Fruit fly (Drosophila melanogaster): ENCODE results near the gene CG13857.

Gene CG13857

dm6 chr3R:22421618-22422017 lies 27.7 kb upstream of the CG13857 start (continued):
- TF ChIP-seq CG11085 (GFP tag; IDR thresholded peaks at IDR 0.05) (peak; percentile 69), CG1832 (GFP tag; optimal IDR thresholded peaks at IDR 0.05) (no peak), CG4328 (GFP tag; optimal IDR thresholded peaks at IDR 0.05) (no peak), CG17328 (GFP tag; IDR thresholded peaks at IDR 0.05) (peak; percentile 57; the same call in 1 of the 2 replicates), CG6175 (GFP tag; IDR thresholded peaks at IDR 0.05) (no peak), Camta (GFP tag; optimal IDR thresholded peaks at IDR 0.05) (peak; percentile 69), sd (tag; optimal IDR thresholded peaks at IDR 0.05) (no peak), lmd (GFP tag; IDR thresholded peaks at IDR 0.05) (peak; percentile 84), cas (GFP tag; IDR thresholded peaks at IDR 0.05) (no peak), danr (GFP tag; IDR thresholded peaks at IDR 0.05) (peak; percentile 64; the same call in 1 of the 2 replicates), chn (GFP tag; optimal IDR thresholded peaks at IDR 0.05) (peak; percentile 39), CG18764 (GFP tag; optimal IDR thresholded peaks at IDR 0.05) (no peak), CG4820 (GFP tag; optimal IDR thresholded peaks at IDR 0.05) (peak; percentile 26), esg (GFP tag; conservative IDR thresholded peaks at IDR 0.05) (peak; percentile 67), pb (GFP tag; optimal IDR thresholded peaks at IDR 0.05) (peak; percentile 42), CG4360 (GFP tag; IDR thresholded peaks at IDR 0.05) (0 out of 2 replicates have a peak, but pooled peaks have one; percentile 11), CG7357 (GFP tag; IDR thresholded peaks at IDR 0.05) (0 out of 3 replicates have a peak, but pooled peaks have one; percentile 46), Spps (tag; optimal IDR thresholded peaks at IDR 0.05) (no peak), slou (GFP tag; optimal IDR thresholded peaks at IDR 0.05) (peak; percentile 17), CG17186 (GFP tag; optimal IDR thresholded peaks at IDR 0.05) (no peak), Hmr (GFP tag; optimal IDR thresholded peaks at IDR 0.05) (peak; percentile 56), bbx (GFP tag; IDR thresholded peaks at IDR 0.05; ENCODE audit: partially characterized antibody) (no peak), abd-A (tag; optimal IDR thresholded peaks at IDR 0.05) (no peak), Ptx1 (GFP tag; IDR thresholded peaks at IDR 0.05) (peak; percentile 84), CG4282 (GFP tag; optimal IDR thresholded peaks at IDR 0.05) (no peak), CG6854 (GFP tag; optimal IDR thresholded peaks at IDR 0.05) (peak; percentile 29), CG10274 (GFP tag; optimal IDR thresholded peaks at IDR 0.05) (no peak), CG30431 (GFP tag; optimal IDR thresholded peaks at IDR 0.05) (no peak), kay (GFP tag; optimal IDR thresholded peaks at IDR 0.05) (peak; percentile 26), CG12769 (tag; optimal IDR thresholded peaks at IDR 0.05) (no peak), vfl (GFP tag; optimal IDR thresholded peaks at IDR 0.05) (no peak), org-1 (GFP tag; optimal IDR thresholded peaks at IDR 0.05) (no peak), Side (GFP tag; optimal IDR thresholded peaks at IDR 0.05) (peak; percentile 5), pzg (GFP tag; optimal IDR thresholded peaks at IDR 0.05) (no peak), CG8281 (tag; optimal IDR thresholded peaks at IDR 0.05) (no peak), knrl (GFP tag; IDR thresholded peaks at IDR 0.05; ENCODE audit: partially characterized antibody) (no peak), az2 (GFP tag; optimal IDR thresholded peaks at IDR 0.05) (peak; percentile 56), ro (GFP tag; IDR thresholded peaks at IDR 0.05) (no peak), B-H1 (GFP tag; IDR thresholded peaks at IDR 0.05) (peak; percentile 47), Nf-YB (GFP tag; optimal IDR thresholded peaks at IDR 0.05) (peak; percentile 17), fd64A (GFP tag; optimal IDR thresholded peaks at IDR 0.05) (no peak), CG17361 (GFP tag; IDR thresholded peaks at IDR 0.05) (peak; percentile 47; the same call in 1 of the 3 replicates), CG12942 (GFP tag; optimal IDR thresholded peaks at IDR 0.05) (no peak), CG34422 (GFP tag; IDR thresholded peaks at IDR 0.05) (peak; percentile 82), BtbVII (GFP tag; optimal IDR thresholded peaks at IDR 0.05) (no peak), CG12299 (tag; optimal IDR thresholded peaks at IDR 0.05) (peak; percentile 4), CG1603 (tag; optimal IDR thresholded peaks at IDR 0.05) (no peak), NK7.1 (GFP tag; optimal IDR thresholded peaks at IDR 0.05) (peak; percentile 46), NfI (GFP tag; optimal IDR thresholded peaks at IDR 0.05) (peak; percentile 59), nerfin-2 (GFP tag; IDR thresholded peaks at IDR 0.05; ENCODE audit: partially characterized antibody) (no peak), CHES-1-like (GFP tag; optimal IDR thresholded peaks at IDR 0.05) (no peak)
